Worm (Caenorhabditis elegans) whole organism, L4 larva: ENCODE data around the gene Y46G5A.36.

Experiments
- D1046.2 ChIP-seq: fragments of 200-800 bp; sonication (Bioruptor generic); IDR thresholded peaks from 2 replicates; pipeline ENCODE4 v1.3.6; 2022; ENCODE audit warnings: missing genetic modification characterization, missing compliant biosample characterization
- F44E2.7 ChIP-seq: fragments of 200-800 bp; sonication (Bioruptor generic); IDR thresholded peaks from 2 replicates; pipeline ENCODE4 v2.1.2; 2022; ENCODE audit warnings: missing genetic modification characterization, missing compliant biosample characterization
- T26A8.4 ChIP-seq: fragments of 200-800 bp; sonication (Bioruptor generic); IDR thresholded peaks from 2 replicates; pipeline ENCODE4 v1.3.6; 2022; ENCODE audit warnings: missing genetic modification characterization, missing compliant biosample characterization
- aha-1 ChIP-seq: fragments of 150-350 bp; peaks from one replicate; lab custom pipeline; 2014; ENCODE audit warnings: missing biosample characterization, missing genetic modification characterization
- attf-4 ChIP-seq: sonication (generic microtip); optimal IDR thresholded peaks from 3 replicates; lab custom pipeline; 2017; ENCODE audit warnings: missing biosample characterization, missing genetic modification characterization
- ceh-20 ChIP-seq: fragments of 200-800 bp; sonication (Bioruptor generic); IDR thresholded peaks from 2 replicates; pipeline ENCODE4 v1.3.6; 2022; ENCODE audit warnings: missing genetic modification reagents, missing genetic modification characterization, missing compliant biosample characterization
- ceh-28 ChIP-seq: fragments of 150-350 bp; optimal IDR thresholded peaks from 2 replicates; lab custom pipeline; 2014; ENCODE audit warnings: missing biosample characterization, missing genetic modification reagents, missing genetic modification characterization
- daf-12 ChIP-seq: fragments of 150-350 bp; optimal IDR thresholded peaks from 2 replicates; lab custom pipeline; 2014; ENCODE audit warnings: missing biosample characterization, missing genetic modification reagents, missing genetic modification characterization
- dmd-9 ChIP-seq: fragments of 200-800 bp; sonication (Bioruptor generic); IDR thresholded peaks from 2 replicates; pipeline ENCODE4 v1.3.6; 2022; ENCODE audit warnings: missing genetic modification reagents, missing genetic modification characterization, missing compliant biosample characterization
- dve-1 ChIP-seq: sonication (generic microtip); optimal IDR thresholded peaks from 2 replicates; lab custom pipeline; 2017; ENCODE audit warnings: antibody characterized with exemption, mild to moderate bottlenecking, missing genetic modification characterization, missing compliant biosample characterization; ENCODE audit not compliant: insufficient read depth
- gei-8 ChIP-seq: fragments of 200-800 bp; sonication (Bioruptor generic); optimal IDR thresholded peaks from 2 replicates; lab custom pipeline; 2018; ENCODE audit warnings: mild to moderate bottlenecking, missing genetic modification characterization, missing compliant biosample characterization
- hif-1 ChIP-seq, 2 experiments: sonication (generic microtip); optimal IDR thresholded peaks; 2 replicates each; lab custom pipeline; 2016 to 2017; ENCODE audit warnings: missing compliant biosample characterization in 2 of 2, missing genetic modification characterization in 2 of 2, missing genetic modification reagents in 2 of 2, missing genotype in 2 of 2, mild to moderate bottlenecking in 1 of 2
- hlh-11 ChIP-seq: fragments of 200-800 bp; sonication (Bioruptor generic); optimal IDR thresholded peaks from 2 replicates; lab custom pipeline; 2018; ENCODE audit warnings: mild to moderate bottlenecking, missing genetic modification characterization, missing compliant biosample characterization
- hlh-30 ChIP-seq: sonication (generic microtip); optimal IDR thresholded peaks from 2 replicates; lab custom pipeline; 2017; ENCODE audit warnings: antibody characterized with exemption, mild to moderate bottlenecking, missing genetic modification characterization, missing compliant biosample characterization; ENCODE audit not compliant: insufficient read depth
- hmg-1.1 ChIP-seq: fragments of 200-800 bp; sonication (Bioruptor generic); IDR thresholded peaks from 2 replicates; pipeline ENCODE4 v1.3.6; 2022; ENCODE audit warnings: missing genetic modification reagents, missing genetic modification characterization, missing compliant biosample characterization
- lin-1 ChIP-seq: fragments of 200-800 bp; sonication (Bioruptor generic); IDR thresholded peaks from 2 replicates; pipeline ENCODE4 v1.3.6; 2022; ENCODE audit warnings: missing genetic modification reagents, missing genetic modification characterization, missing compliant biosample characterization
- lin-38 ChIP-seq: fragments of 200-800 bp; sonication (Bioruptor generic); IDR thresholded peaks from 2 replicates; pipeline ENCODE4 v1.3.6; 2022; ENCODE audit warnings: missing genetic modification reagents, missing genetic modification characterization, missing compliant biosample characterization
- lin-39 ChIP-seq: fragments of 150-350 bp; optimal IDR thresholded peaks from 2 replicates; lab custom pipeline; 2014; ENCODE audit warnings: missing biosample characterization, missing genetic modification reagents, missing genetic modification characterization
- lir-3 ChIP-seq: sonication (generic microtip); optimal IDR thresholded peaks from 2 replicates; lab custom pipeline; 2016; ENCODE audit warnings: mild to moderate bottlenecking, missing genetic modification characterization, missing compliant biosample characterization
- madf-5 ChIP-seq, 2 experiments: fragments of 200-800 bp; sonication (Bioruptor generic); IDR thresholded peaks; 2 replicates each; pipeline ENCODE4 v1.3.6; 2022; ENCODE audit warnings: missing compliant biosample characterization in 2 of 2, missing genetic modification characterization in 2 of 2
- madf-9 ChIP-seq: fragments of 200-800 bp; sonication (Bioruptor generic); conservative IDR thresholded peaks from 2 replicates; pipeline ENCODE4 v1.3.6; 2022; ENCODE audit warnings: missing genetic modification reagents, missing genetic modification characterization, missing compliant biosample characterization
- mep-1 ChIP-seq: fragments of 150-350 bp; sonication (generic microtip); optimal IDR thresholded peaks from 3 replicates; lab custom pipeline; 2014; ENCODE audit warnings: missing biosample characterization, missing genetic modification characterization
- mxl-3 ChIP-seq: fragments of 200-800 bp; sonication (Bioruptor generic); optimal IDR thresholded peaks from 2 replicates; lab custom pipeline; 2018; ENCODE audit warnings: mild to moderate bottlenecking, missing genetic modification characterization, missing compliant biosample characterization
- nhr-10 ChIP-seq: fragments of 150-350 bp; optimal IDR thresholded peaks from 2 replicates; lab custom pipeline; 2014; ENCODE audit warnings: missing biosample characterization, missing genetic modification characterization
- nhr-28 ChIP-seq: fragments of 150-350 bp; optimal IDR thresholded peaks from 2 replicates; lab custom pipeline; 2014; ENCODE audit warnings: missing biosample characterization, missing genetic modification characterization
- nhr-41 ChIP-seq: fragments of 200-800 bp; sonication (Bioruptor generic); IDR thresholded peaks from 2 replicates; pipeline ENCODE4 v1.3.6; 2022; ENCODE audit warnings: missing genetic modification reagents, missing genetic modification characterization, missing compliant biosample characterization
- nhr-42 ChIP-seq: fragments of 200-800 bp; sonication (Bioruptor generic); IDR thresholded peaks from 2 replicates; pipeline ENCODE4 v1.3.6; 2022; ENCODE audit warnings: missing genetic modification characterization, missing compliant biosample characterization
- nhr-48 ChIP-seq: sonication (generic microtip); optimal IDR thresholded peaks from 2 replicates; lab custom pipeline; 2016; ENCODE audit warnings: mild to moderate bottlenecking, missing genetic modification characterization, missing compliant biosample characterization
- nhr-76 ChIP-seq: fragments of 150-350 bp; optimal IDR thresholded peaks from 2 replicates; lab custom pipeline; 2014; ENCODE audit warnings: missing biosample characterization, missing genetic modification characterization
- php-3 ChIP-seq: fragments of 200-800 bp; sonication (Bioruptor generic); IDR thresholded peaks from 2 replicates; pipeline ENCODE4 v1.3.6; 2022; ENCODE audit warnings: missing genetic modification reagents, missing genetic modification characterization, missing compliant biosample characterization
- pqm-1 ChIP-seq: sonication (generic microtip); optimal IDR thresholded peaks from 2 replicates; lab custom pipeline; 2017; ENCODE audit warnings: missing biosample characterization, missing genetic modification characterization
- saeg-2 ChIP-seq: fragments of 200-800 bp; sonication (Bioruptor generic); IDR thresholded peaks from 2 replicates; pipeline ENCODE4 v1.3.6; 2022; ENCODE audit warnings: missing genetic modification reagents, missing genetic modification characterization, missing compliant biosample characterization
- sdz-12 ChIP-seq: fragments of 200-800 bp; sonication (Bioruptor generic); optimal IDR thresholded peaks from 2 replicates; lab custom pipeline; 2018; ENCODE audit warnings: mild to moderate bottlenecking, missing genetic modification characterization, missing compliant biosample characterization
- skn-1 ChIP-seq: fragments of 150-350 bp; optimal IDR thresholded peaks from 2 replicates; lab custom pipeline; 2014; ENCODE audit warnings: missing biosample characterization, missing genetic modification characterization
- snpc-1.2 ChIP-seq: fragments of 200-800 bp; sonication (Bioruptor generic); IDR thresholded peaks from 2 replicates; pipeline ENCODE4 v1.3.6; 2022; ENCODE audit warnings: missing genetic modification reagents, missing genetic modification characterization, missing compliant biosample characterization
- spr-1 ChIP-seq: sonication (generic microtip); optimal IDR thresholded peaks from 2 replicates; lab custom pipeline; 2016; ENCODE audit warnings: mild to moderate bottlenecking, missing genetic modification characterization, missing compliant biosample characterization
- spr-3 ChIP-seq: fragments of 200-800 bp; sonication (Bioruptor generic); optimal IDR thresholded peaks from 2 replicates; lab custom pipeline; 2018; ENCODE audit warnings: mild to moderate bottlenecking, missing genetic modification characterization, missing compliant biosample characterization
- tag-97 ChIP-seq: fragments of 200-800 bp; sonication (Bioruptor generic); IDR thresholded peaks from 2 replicates; pipeline ENCODE4 v1.3.6; 2022; ENCODE audit warnings: missing genetic modification characterization, missing compliant biosample characterization
- unc-130 ChIP-seq: sonication (generic microtip); optimal IDR thresholded peaks from 2 replicates; lab custom pipeline; 2016; ENCODE audit warnings: missing genetic modification reagents, missing genetic modification characterization, missing compliant biosample characterization
- unc-39 ChIP-seq: sonication (generic microtip); optimal IDR thresholded peaks from 2 replicates; lab custom pipeline; 2017; ENCODE audit warnings: missing biosample characterization, missing genetic modification characterization
- zip-2 ChIP-seq: fragments of 150-350 bp; optimal IDR thresholded peaks from 2 replicates; lab custom pipeline; 2014; ENCODE audit warnings: missing biosample characterization, missing genetic modification characterization
- ztf-11 ChIP-seq: fragments of 150-350 bp; optimal IDR thresholded peaks from 2 replicates; lab custom pipeline; 2014; ENCODE audit warnings: missing biosample characterization, missing genetic modification characterization

Gene Y46G5A.36

DNA sequence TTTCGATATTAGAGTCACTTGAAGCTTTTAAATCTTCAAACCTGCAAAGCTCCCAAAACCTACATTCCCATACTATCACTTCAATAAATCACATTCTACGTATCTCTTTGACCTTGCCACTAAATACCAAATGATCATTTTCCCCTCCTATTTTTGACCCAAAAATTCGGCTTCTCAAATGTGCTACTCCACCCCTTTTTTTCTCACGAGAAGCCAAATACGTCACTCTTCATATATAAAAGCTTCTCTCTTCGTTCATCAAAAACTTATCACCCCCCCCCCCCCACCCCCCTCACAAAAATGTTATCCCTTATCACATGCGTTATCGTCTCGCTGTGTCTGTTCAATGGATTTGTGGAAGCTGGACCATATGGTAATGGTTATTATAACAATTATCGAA, 3.3 kb downstream of the Y46G5A.36 start, which contains the start of gene Y46G5A.38:
TSS of gene Y46G5A.38 (plus strand) at position 301 of the 400 bp plus-strand sequence.
- TF ChIP-seq madf-9 (GFP tag; lab: Robert Waterston, UW) (no peak), sdz-12 (GFP tag; lab: Kevin White, UChicago) (no peak), gei-8 (GFP tag; lab: Kevin White, UChicago) (no peak), aha-1 (no peak), hlh-11 (tag; lab: Kevin White, UChicago) (no peak), madf-5 (GFP tag; IDR thresholded peaks at IDR 0.05; lab: Robert Waterston, UW) (no peak), D1046.2 (GFP tag; lab: Robert Waterston, UW) (no peak), ztf-11 (tag; lab: Kevin White, UChicago) (no peak), T26A8.4 (no peak), snpc-1.2 (GFP tag; lab: Robert Waterston, UW) (no peak), spr-1 (tag; lab: Kevin White, UChicago) (no peak), nhr-76 (tag; lab: Kevin White, UChicago) (no peak), saeg-2 (GFP tag; lab: Robert Waterston, UW) (no peak), unc-130 (GFP tag; lab: Kevin White, UChicago) (no peak), tag-97 (no peak), nhr-48 (no peak)
- TF ChIP-seq, all 104 proteins: peak for 0

- no peak for TF ChIP-seq sdz-12 (GFP tag; lab: Kevin White, UChicago)
- no peak for TF ChIP-seq aha-1
- TF ChIP-seq hlh-11 (tag; lab: Kevin White, UChicago): no peak
- no peak for TF ChIP-seq mxl-3 (GFP tag; lab: Kevin White, UChicago)
- no peak for TF ChIP-seq saeg-2 (GFP tag; lab: Robert Waterston, UW)
- no peak for TF ChIP-seq attf-4 (tag; lab: Kevin White, UChicago)
- TF ChIP-seq ceh-20 (GFP tag; lab: Robert Waterston, UW): no peak
- no peak for TF ChIP-seq nhr-42 (GFP tag; lab: Robert Waterston, UW)
- no peak for TF ChIP-seq lin-1 (GFP tag; lab: Robert Waterston, UW)
- TF ChIP-seq unc-39: no peak
- no peak for TF ChIP-seq daf-12 (tag; lab: Kevin White, UChicago)
Measured at ce11 chrII:12828863-12829262, 5.4 kb downstream of the Y46G5A.36 start, which contains the start of gene Y46G5A.23. TSS of gene Y46G5A.23 (minus strand) at chrII:12828963.

- peak; percentile 97 for TF ChIP-seq nhr-28 (tag; lab: Kevin White, UChicago)
- no peak for TF ChIP-seq aha-1
- no peak for TF ChIP-seq ceh-28
- peak; percentile 3 for TF ChIP-seq pqm-1 (tag; lab: Kevin White, UChicago)
Measured at ce11 chrII:12830347-12830746, 6.9 kb downstream of the Y46G5A.36 start, which contains the start of gene bcmo-1. TSS of gene bcmo-1 (plus strand) at chrII:12830676.

- TF ChIP-seq dmd-9 (GFP tag; lab: Robert Waterston, UW) (no peak), lin-39 (tag; lab: Kevin White, UChicago) (no peak), nhr-10 (tag; lab: Kevin White, UChicago) (no peak), nhr-42 (GFP tag; lab: Robert Waterston, UW) (no peak), F44E2.7 (GFP tag; lab: Robert Waterston, UW) (no peak), madf-9 (GFP tag; lab: Robert Waterston, UW) (no peak), mep-1 (no peak), hif-1 (tag; optimal IDR thresholded peaks at IDR 0.05; lab: Kevin White, UChicago) (no peak), spr-3 (GFP tag; lab: Kevin White, UChicago) (no peak), skn-1 (tag; lab: Kevin White, UChicago) (no peak), php-3 (GFP tag; lab: Robert Waterston, UW) (no peak), hlh-30 (tag; lab: Kevin White, UChicago) (no peak), ceh-28 (no peak), lir-3 (tag; lab: Kevin White, UChicago) (no peak), lin-38 (GFP tag; lab: Robert Waterston, UW) (no peak), nhr-41 (no peak), hmg-1.1 (GFP tag; lab: Robert Waterston, UW) (no peak), zip-2 (tag; lab: Kevin White, UChicago) (no peak), attf-4 (tag; lab: Kevin White, UChicago) (no peak), dve-1 (tag; lab: Kevin White, UChicago) (no peak)
Measured at ce11 chrII:12840057-12840456, 16.6 kb downstream of the Y46G5A.36 start, which contains the start of gene lgc-35. TSS of gene lgc-35 (minus strand) at chrII:12840157.
